Fruit fly (Drosophila melanogaster): Measurements from ENCODE around the gene CG15145.

The CG15145 gene

dm6 chr2L:17514090-17514715, 17.8 kb downstream of the CG15145 start:
- no peak for TF ChIP-seq CG17801 (GFP tag; optimal IDR thresholded peaks at IDR 0.05; ENCODE audit: partially characterized antibody)

- TF ChIP-seq CG17801 (GFP tag; optimal IDR thresholded peaks at IDR 0.05; ENCODE audit: partially characterized antibody) = no peak
Measured at dm6 chr2L:17500946-17501451, 31.0 kb downstream of the CG15145 start, which contains the start of the genes mEFTs and Dhc36C. TSS of gene mEFTs (minus strand) at chr2L:17501106. TSS of gene Dhc36C (plus strand) at chr2L:17501401.

DNA sequence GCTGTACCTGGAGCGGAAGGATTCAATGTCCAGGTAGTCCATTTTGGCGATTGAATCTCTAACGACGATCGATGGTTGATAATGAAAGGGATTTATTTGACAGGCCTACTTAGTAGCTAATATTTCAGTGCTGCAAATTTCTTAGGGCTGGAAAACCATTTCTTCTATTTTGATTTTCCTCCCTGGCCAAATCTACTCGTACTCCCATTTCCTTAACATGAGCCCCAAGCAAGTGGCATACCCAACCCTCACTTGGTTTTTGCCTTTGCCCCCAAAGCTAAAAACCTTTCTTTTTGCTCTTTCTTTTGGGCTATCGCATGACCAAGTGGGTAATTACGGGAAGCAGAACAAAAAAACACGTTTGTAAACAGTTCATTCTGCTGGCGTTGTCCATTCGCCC, 33.3 kb downstream of the CG15145 start, which contains the start of gene CG15142:
Gene CG15142, minus strand, starts transcription at position 101 of the 400 bp plus-strand sequence.
- no peak for TF ChIP-seq CG17801 (GFP tag; optimal IDR thresholded peaks at IDR 0.05; ENCODE audit: partially characterized antibody)

DNA sequence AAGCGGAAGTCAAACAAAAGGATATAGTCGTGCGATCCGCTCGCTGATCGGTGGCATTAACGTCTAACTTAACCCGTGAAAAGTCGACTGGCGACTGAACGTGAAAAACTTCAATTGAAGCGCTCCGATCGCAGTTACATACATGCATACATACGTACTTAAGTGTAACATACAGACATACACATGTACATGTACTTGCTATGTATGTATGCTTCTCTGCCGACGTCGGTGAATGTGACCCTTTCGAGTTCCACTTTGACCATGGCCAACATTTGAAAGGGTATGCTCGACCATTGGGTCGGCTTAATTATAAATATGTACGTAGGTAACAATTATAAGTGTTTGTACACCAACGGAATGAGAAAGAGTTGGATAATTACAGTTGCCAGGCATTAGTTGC, 34.9 kb downstream of the CG15145 start, which contains the start of gene qua:
Gene qua, minus strand, starts transcription at position 101 of the 400 bp plus-strand sequence.
- TF ChIP-seq CG17801 (GFP tag; optimal IDR thresholded peaks at IDR 0.05; ENCODE audit: partially characterized antibody) = no peak

- no peak for TF ChIP-seq CG17801 (GFP tag; optimal IDR thresholded peaks at IDR 0.05; ENCODE audit: partially characterized antibody)
Measured at dm6 chr2L:17495759-17496158, 36.3 kb downstream of the CG15145 start.

- no peak for TF ChIP-seq CG17801 (GFP tag; optimal IDR thresholded peaks at IDR 0.05; ENCODE audit: partially characterized antibody)
Measured at dm6 chr2L:17492680-17493079, 39.4 kb downstream of the CG15145 start.

dm6 chr2L:17486264-17486663, 45.8 kb downstream of the CG15145 start, which contains the start of gene CG43220:
TSS of gene CG43220 (plus strand) at chr2L:17486564.
- TF ChIP-seq CG17801 (GFP tag; optimal IDR thresholded peaks at IDR 0.05; ENCODE audit: partially characterized antibody) = no peak

dm6 chr2L:17485457-17485856, 46.6 kb downstream of the CG15145 start, which contains the start of the genes CG43221 and CG43645:
TSS of gene CG43221 (plus strand) at chr2L:17485757.
TSS of gene CG43645 (plus strand) at chr2L:17485757.
- TF ChIP-seq CG17801 (GFP tag; optimal IDR thresholded peaks at IDR 0.05; ENCODE audit: partially characterized antibody) = no peak

dm6 chr2L:17484174-17484573, 47.9 kb downstream of the CG15145 start, which contains the start of the genes GCS2beta and CG5131:
TSS of gene GCS2beta (minus strand) at chr2L:17484307.
TSS of gene CG5131 (plus strand) at chr2L:17484501.
- peak; percentile 84 for TF ChIP-seq CG17801 (GFP tag; optimal IDR thresholded peaks at IDR 0.05; ENCODE audit: partially characterized antibody)

DNA sequence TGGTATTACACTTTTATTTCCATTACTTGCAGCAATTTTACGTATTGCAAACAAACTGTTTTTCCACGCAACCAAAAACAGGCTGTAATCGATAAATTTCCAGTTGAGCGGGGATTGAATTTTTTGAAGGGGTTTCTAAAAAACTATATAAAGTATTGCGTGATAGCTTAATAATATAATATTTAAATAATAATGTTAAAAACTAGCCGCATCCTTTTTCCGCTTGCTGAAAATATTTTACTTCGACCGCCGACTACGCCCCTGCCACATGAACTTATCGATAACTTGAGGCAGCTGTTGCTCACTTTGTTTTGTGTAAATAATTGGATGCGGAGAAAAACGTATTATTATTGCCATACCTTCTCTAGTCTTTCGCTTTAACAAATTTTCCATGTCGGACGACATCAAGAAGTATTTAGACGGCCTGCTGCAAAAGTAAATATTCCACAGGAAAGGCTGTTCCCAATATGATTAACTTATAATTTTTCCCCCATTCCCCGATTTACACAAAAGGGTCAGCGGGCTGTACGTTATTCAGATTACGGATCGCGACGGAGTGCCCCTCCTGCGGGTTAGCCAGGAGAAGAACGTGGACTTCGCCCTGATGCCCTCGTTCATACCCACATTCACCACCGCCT, 51.0 kb downstream of the CG15145 start, which contains the start of the genes fws and Lamtor3:
Gene fws, minus strand, starts transcription at position 87 of the 638 bp plus-strand sequence.
Gene Lamtor3, plus strand, starts transcription at position 289 of the 638 bp plus-strand sequence.
- TF ChIP-seq CG17801 (GFP tag; optimal IDR thresholded peaks at IDR 0.05; ENCODE audit: partially characterized antibody) = peak; percentile 96
